Worm (Caenorhabditis elegans) whole organism, dauer: ENCODE data around the gene rpn-6.2.

Source experiments
- unc-62 ChIP-seq: sonication (generic microtip); optimal IDR thresholded peaks from 2 replicates; lab custom pipeline; 2017; ENCODE audit warnings: missing biosample characterization, missing genetic modification reagents, missing genetic modification characterization

rpn-6.2 gene

ce11 chrIII:8955536-8955935 is 46.3 kb downstream of the rpn-6.2 start:
- no peak for TF ChIP-seq unc-62
